Worm (Caenorhabditis elegans): ENCODE data around the gene nlp-24.

ce11 chrV:11664875-11665384 is 48.8 kb downstream of the nlp-24 start, which contains the start of gene ceh-27:
- TF ChIP-seq ceh-91 (GFP tag; IDR thresholded peaks at IDR 0.05) (no peak), hmg-20 (GFP tag; IDR thresholded peaks at IDR 0.05) (no peak), snpc-4 (GFP tag; optimal IDR thresholded peaks at IDR 0.05) (no peak), snpc-4 (tag; optimal IDR thresholded peaks at IDR 0.05) (no peak), rec-8 (tag; optimal IDR thresholded peaks at IDR 0.05) (no peak), efl-1 (GFP tag; optimal IDR thresholded peaks at IDR 0.05) (no peak), pha-4 (tag; optimal IDR thresholded peaks at IDR 0.05) (no peak), ceh-58 (GFP tag; IDR thresholded peaks at IDR 0.05) (no peak), gei-17 (GFP tag; optimal IDR thresholded peaks at IDR 0.05) (no peak)
